Fruit fly (Drosophila melanogaster) whole organism: ENCODE measurements around the gene CG2991.
A peak's percentile ranks its signal among the peaks of the same experiment; 100 is the strongest.

Experiments
- CG8478 ChIP-seq: fragments of >200 bp; optimal IDR thresholded peaks from 2 replicates; lab custom pipeline; 2018; ENCODE audit warnings: inconsistent platforms
- Dll ChIP-seq: fragments of >200 bp; optimal IDR thresholded peaks from 2 replicates; lab custom pipeline; 2017
- EcR ChIP-seq, 2 experiments: fragments of >200 bp; optimal IDR thresholded peaks; 2 replicates each; lab custom pipeline; 2017; ENCODE audit warnings: missing biosample characterization in 2 of 2, missing genetic modification characterization in 2 of 2, missing genetic modification reagents in 2 of 2
- pan ChIP-seq: fragments of >200 bp; optimal IDR thresholded peaks from 2 replicates; lab custom pipeline; 2017
- psq ChIP-seq: fragments of >200 bp; optimal IDR thresholded peaks from 2 replicates; lab custom pipeline; 2017
- usp ChIP-seq: fragments of >200 bp; optimal IDR thresholded peaks from 2 replicates; lab custom pipeline; 2017; ENCODE audit warnings: missing biosample characterization, missing genetic modification characterization, mixed read lengths

CG2991 gene

dm6 chr2L:2840311-2840710 is 16.7 kb upstream of the CG2991 start:
- TF ChIP-seq pan (lab: Kevin White, UChicago) (no peak), EcR (GFP tag; optimal IDR thresholded peaks at IDR 0.05; lab: Kevin White, UChicago) (no peak), usp (GFP tag; lab: Kevin White, UChicago) (no peak), CG8478 (no peak), Dll (lab: Kevin White, UChicago) (no peak), psq (lab: Kevin White, UChicago) (no peak)

DNA sequence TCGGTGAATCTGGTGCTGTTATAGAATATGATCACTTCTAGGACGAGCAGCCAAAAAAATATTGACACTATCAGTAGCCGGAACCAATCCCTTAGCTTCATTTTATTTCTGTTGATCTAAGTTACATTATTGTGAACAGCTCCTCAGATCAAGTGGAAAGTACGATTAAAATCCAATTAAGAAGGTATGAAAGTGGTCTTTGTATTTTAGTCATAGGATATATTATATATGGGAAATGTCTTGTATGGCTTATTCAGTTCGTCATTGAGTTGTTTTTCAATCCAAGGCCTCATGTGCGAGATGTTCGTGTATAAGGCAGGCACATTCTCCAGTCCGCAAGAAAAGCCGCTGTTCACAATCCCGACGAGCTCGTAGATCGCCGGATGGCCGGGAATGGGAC is 12.6 kb upstream of the CG2991 start, which contains the start of gene CG18558:
Gene CG18558, minus strand, starts transcription at position 101 of the 400 bp plus-strand sequence.
- TF ChIP-seq Dll (lab: Kevin White, UChicago) (no peak), psq (lab: Kevin White, UChicago) (no peak), CG8478 (no peak), usp (GFP tag; lab: Kevin White, UChicago) (no peak), EcR (GFP tag; optimal IDR thresholded peaks at IDR 0.05; lab: Kevin White, UChicago) (no peak), pan (lab: Kevin White, UChicago) (no peak)

- TF ChIP-seq CG8478: no peak
- TF ChIP-seq EcR (GFP tag; optimal IDR thresholded peaks at IDR 0.05; lab: Kevin White, UChicago): no peak
- TF ChIP-seq psq (lab: Kevin White, UChicago): no peak
- no peak for TF ChIP-seq pan (lab: Kevin White, UChicago)
- no peak for TF ChIP-seq usp (GFP tag; lab: Kevin White, UChicago)
- no peak for TF ChIP-seq Dll (lab: Kevin White, UChicago)
These were observed 11.3 kb upstream of the CG2991 start, which contains the start of gene CG18557 for dm6 chr2L:2845634-2846033. TSS of gene CG18557 (minus strand) at chr2L:2845734.

DNA sequence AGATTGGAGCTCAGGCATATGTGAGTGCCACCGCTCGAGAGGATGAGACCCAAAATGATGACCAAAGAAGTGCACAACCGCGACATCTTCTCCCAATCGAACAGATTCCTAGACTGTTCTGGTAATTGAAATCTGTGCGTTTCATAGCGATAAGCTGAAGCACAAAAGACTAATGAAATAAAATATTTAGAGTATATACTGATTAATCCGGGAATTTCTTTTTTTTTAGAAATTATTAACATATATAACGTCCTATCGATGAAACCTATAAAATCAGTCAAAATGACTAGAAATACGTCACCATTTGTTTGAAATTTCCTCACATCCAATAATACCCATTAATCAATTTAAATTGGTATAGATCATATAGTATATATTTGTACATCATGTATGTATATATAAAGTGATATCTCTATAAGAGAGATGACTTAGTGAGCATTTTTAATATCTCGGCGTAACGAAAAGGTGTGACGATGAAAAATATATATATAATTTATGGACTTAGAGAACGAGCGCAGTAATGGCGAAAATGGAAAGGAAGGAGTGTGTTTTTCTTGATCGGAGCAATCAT is 9.8 kb upstream of the CG2991 start, which contains the start of the genes CG3117 and CG2983:
Gene CG3117, minus strand, starts transcription at position 101 of the 571 bp plus-strand sequence.
Gene CG2983, plus strand, starts transcription at position 521 of the 571 bp plus-strand sequence.
- TF ChIP-seq pan (lab: Kevin White, UChicago) (no peak), usp (GFP tag; lab: Kevin White, UChicago) (no peak), CG8478 (no peak), Dll (lab: Kevin White, UChicago) (no peak), EcR (GFP tag; optimal IDR thresholded peaks at IDR 0.05; lab: Kevin White, UChicago) (no peak)

dm6 chr2L:2851589-2851988 is 5.4 kb upstream of the CG2991 start:
- TF ChIP-seq usp (GFP tag; lab: Kevin White, UChicago) (no peak), EcR (GFP tag; optimal IDR thresholded peaks at IDR 0.05; lab: Kevin White, UChicago) (no peak), Dll (lab: Kevin White, UChicago) (no peak), psq (lab: Kevin White, UChicago) (no peak), CG8478 (no peak), pan (lab: Kevin White, UChicago) (no peak)

DNA sequence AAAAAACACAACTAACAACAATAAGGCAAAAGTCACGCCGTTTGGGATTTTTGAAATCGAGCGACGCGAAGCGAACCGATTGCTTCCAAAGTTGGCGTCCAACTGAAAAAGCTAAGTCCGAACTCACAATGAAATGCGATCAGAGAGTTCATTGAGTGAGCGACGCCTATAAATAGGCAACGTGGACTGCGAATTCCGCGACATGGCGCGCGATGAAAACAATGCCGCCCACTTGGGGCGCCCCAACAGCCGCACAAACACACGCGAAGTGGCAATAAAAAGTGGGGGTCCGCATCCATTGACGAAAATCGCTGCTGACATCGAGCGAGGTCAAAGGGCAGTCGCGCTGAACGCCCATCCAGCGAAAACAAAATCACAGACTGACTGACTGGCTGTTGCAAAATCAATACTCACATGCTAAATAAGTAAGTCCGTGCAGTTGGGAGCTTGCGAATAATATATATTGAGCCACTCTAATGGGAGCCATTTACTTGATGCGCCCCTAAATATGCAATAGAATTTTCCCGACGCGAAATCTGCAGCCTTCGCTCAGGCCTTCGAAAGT is 1.7 kb upstream of the CG2991 start:
- TF ChIP-seq CG8478 (no peak), Dll (lab: Kevin White, UChicago) (no peak), EcR (GFP tag; optimal IDR thresholded peaks at IDR 0.05; lab: Kevin White, UChicago) (no peak), psq (lab: Kevin White, UChicago) (no peak), usp (GFP tag; lab: Kevin White, UChicago) (no peak), pan (lab: Kevin White, UChicago) (no peak)

dm6 chr2L:2855773-2856615 is 970 bp upstream of the CG2991 start, which contains the start of the genes CG3104 and RpS21:
TSS of gene CG3104 (minus strand) at chr2L:2855778.
TSS of gene RpS21 (plus strand) at chr2L:2856070.
- no peak for TF ChIP-seq pan (lab: Kevin White, UChicago)
- TF ChIP-seq psq (lab: Kevin White, UChicago): no peak
- TF ChIP-seq Dll (lab: Kevin White, UChicago): no peak
- no peak for TF ChIP-seq EcR (GFP tag; optimal IDR thresholded peaks at IDR 0.05; lab: Kevin White, UChicago)

DNA sequence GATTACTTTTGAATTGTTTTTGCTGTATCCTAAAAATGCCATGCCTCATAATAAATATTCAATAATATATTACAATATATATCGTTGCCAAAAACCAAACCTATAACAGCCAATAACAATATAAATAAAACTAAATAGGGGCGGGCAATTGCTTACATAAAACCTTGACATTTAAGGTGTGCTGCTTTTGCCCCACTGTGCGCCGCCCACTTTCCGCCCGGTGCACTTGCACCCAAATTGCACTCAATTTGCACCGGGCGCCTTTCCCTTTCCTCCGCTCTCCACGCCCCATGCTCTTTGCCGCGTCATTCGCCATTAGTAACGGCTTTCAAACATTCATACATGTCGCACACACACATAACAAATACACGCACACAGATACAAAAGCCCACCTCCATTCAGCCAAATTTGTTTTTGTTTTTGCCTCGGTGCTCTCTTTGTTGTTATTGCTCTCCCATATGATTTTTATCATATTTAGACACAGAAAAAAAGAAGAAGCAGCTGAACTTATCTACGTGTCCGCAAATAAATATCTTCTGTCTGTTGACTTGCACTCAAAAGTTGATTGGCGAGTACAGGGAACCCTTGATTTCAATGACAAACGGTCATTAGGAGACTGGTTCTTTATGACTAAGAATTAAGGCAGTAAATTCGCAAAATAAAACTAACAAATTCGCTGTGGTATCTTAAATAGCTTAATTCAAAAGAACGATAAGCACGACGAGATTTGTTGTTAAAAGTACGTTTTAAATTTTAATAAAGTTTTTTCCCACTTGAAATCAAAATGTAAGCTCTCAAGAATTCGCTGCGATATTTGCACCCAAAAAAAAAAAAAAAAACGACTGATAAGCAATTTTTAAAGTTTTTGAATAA is 1.1 kb downstream of the CG2991 start:
- no peak for TF ChIP-seq usp (GFP tag; lab: Kevin White, UChicago)

- TF ChIP-seq psq (lab: Kevin White, UChicago): no peak
- no peak for TF ChIP-seq pan (lab: Kevin White, UChicago)
- TF ChIP-seq EcR (GFP tag; optimal IDR thresholded peaks at IDR 0.05; lab: Kevin White, UChicago): peak in 1 of 2 experiments; percentile 73
These were observed 4.3 kb downstream of the CG2991 start for dm6 chr2L:2861140-2861884.

- no peak for TF ChIP-seq psq (lab: Kevin White, UChicago)
- TF ChIP-seq Dll (lab: Kevin White, UChicago): no peak
- TF ChIP-seq EcR (GFP tag; optimal IDR thresholded peaks at IDR 0.05; lab: Kevin White, UChicago): no peak
- no peak for TF ChIP-seq usp (GFP tag; lab: Kevin White, UChicago)
- TF ChIP-seq pan (lab: Kevin White, UChicago): no peak
- no peak for TF ChIP-seq CG8478
These were observed 5.1 kb downstream of the CG2991 start for dm6 chr2L:2861885-2862620.
